Worm (Caenorhabditis elegans) whole organism, L1 larva: ENCODE data around the gene lim-8.
A peak's percentile ranks its signal among the peaks of the same experiment; 100 is the strongest.

Experiments
- C04F5.9 ChIP-seq: sonication (generic microtip); optimal IDR thresholded peaks from 2 replicates; lab custom pipeline; 2016; ENCODE audit warnings: missing genetic modification characterization, missing compliant biosample characterization
- C34B4.2 ChIP-seq: sonication (generic microtip); optimal IDR thresholded peaks from 2 replicates; lab custom pipeline; 2017; ENCODE audit warnings: mild to moderate bottlenecking, missing genetic modification characterization, missing compliant biosample characterization
- aha-1 ChIP-seq: fragments of 150-350 bp; optimal IDR thresholded peaks from 2 replicates; lab custom pipeline; 2014; ENCODE audit warnings: missing biosample characterization, missing genetic modification characterization
- aly-2 ChIP-seq: fragments of 150-350 bp; optimal IDR thresholded peaks from 2 replicates; lab custom pipeline; 2014; ENCODE audit warnings: missing biosample characterization, missing genetic modification characterization
- blmp-1 ChIP-seq: fragments of 150-350 bp; optimal IDR thresholded peaks from 2 replicates; lab custom pipeline; 2014; ENCODE audit warnings: missing biosample characterization, missing genetic modification characterization
- dsc-1 ChIP-seq: sonication (generic microtip); optimal IDR thresholded peaks from 2 replicates; lab custom pipeline; 2016; ENCODE audit warnings: mild to moderate bottlenecking, missing genetic modification characterization, missing compliant biosample characterization
- efl-1 ChIP-seq, 4 experiments: fragments of 150-350 bp; optimal IDR thresholded peaks in 3 of 4; peaks in 1 of 4; 1 replicate in 1 of 4; 2 replicates in 3 of 4; lab custom pipeline; 2014; ENCODE audit warnings: missing biosample characterization in 2 of 4, missing genetic modification characterization in 2 of 4, missing genetic modification reagents in 2 of 4
- efl-3 ChIP-seq: fragments of 200-800 bp; sonication (Bioruptor generic); optimal IDR thresholded peaks from 2 replicates; lab custom pipeline; 2018; ENCODE audit warnings: mild to moderate bottlenecking, missing genetic modification characterization, missing compliant biosample characterization
- elt-2 ChIP-seq: sonication (generic microtip); optimal IDR thresholded peaks from 2 replicates; lab custom pipeline; 2016; ENCODE audit warnings: missing genetic modification characterization, mild to moderate bottlenecking, inconsistent platforms, missing compliant biosample characterization, missing genetic modification reagents
- elt-3 ChIP-seq, 6 experiments: fragments of 150-350 bp in 1 of 6; sonication (generic microtip); optimal IDR thresholded peaks; 2 replicates each; lab custom pipeline; 2017 to 2018; ENCODE audit warnings: missing biosample characterization in 6 of 6, missing genetic modification characterization in 6 of 6, inconsistent platforms in 1 of 6
- fkh-4 ChIP-seq: sonication (generic microtip); optimal IDR thresholded peaks from 2 replicates; lab custom pipeline; 2016; ENCODE audit warnings: missing compliant biosample characterization, missing genetic modification characterization, borderline replicate concordance
- fos-1 ChIP-seq: fragments of 150-350 bp; optimal IDR thresholded peaks from 2 replicates; lab custom pipeline; 2014; ENCODE audit warnings: missing biosample characterization, missing genetic modification characterization
- lin-14 ChIP-seq: fragments of 200-800 bp; sonication (Bioruptor generic); optimal IDR thresholded peaks from 2 replicates; lab custom pipeline; 2018; ENCODE audit warnings: mild to moderate bottlenecking, missing genetic modification characterization, moderate library complexity, missing compliant biosample characterization
- lin-35 ChIP-seq, 2 experiments: fragments of 150-350 bp; optimal IDR thresholded peaks; 2 replicates each; lab custom pipeline; 2014; ENCODE audit warnings: missing biosample characterization in 2 of 2, missing genetic modification characterization in 2 of 2, missing genetic modification reagents in 2 of 2
- lin-39 ChIP-seq: fragments of 150-350 bp; optimal IDR thresholded peaks from 2 replicates; lab custom pipeline; 2014; ENCODE audit warnings: missing biosample characterization, missing genetic modification reagents, missing genetic modification characterization
- lir-3 ChIP-seq: sonication (generic microtip); optimal IDR thresholded peaks from 2 replicates; lab custom pipeline; 2016; ENCODE audit warnings: mild to moderate bottlenecking, missing genetic modification characterization, moderate library complexity, missing compliant biosample characterization; ENCODE audit not compliant: poor library complexity
- mdl-1 ChIP-seq, 2 experiments: fragments of 150-350 bp; optimal IDR thresholded peaks; 2 replicates each; lab custom pipeline; 2014 to 2017; ENCODE audit warnings: missing biosample characterization in 2 of 2, missing genetic modification characterization in 2 of 2, inconsistent platforms in 1 of 2
- mef-2 ChIP-seq: fragments of 150-350 bp; optimal IDR thresholded peaks from 2 replicates; lab custom pipeline; 2014; ENCODE audit warnings: missing biosample characterization, missing genetic modification characterization
- mep-1 ChIP-seq: fragments of 150-350 bp; optimal IDR thresholded peaks from 2 replicates; lab custom pipeline; 2014; ENCODE audit warnings: missing biosample characterization, missing genetic modification characterization
- nhr-11 ChIP-seq: fragments of 150-350 bp; optimal IDR thresholded peaks from 2 replicates; lab custom pipeline; 2014; ENCODE audit warnings: missing biosample characterization, missing genetic modification characterization
- nhr-12 ChIP-seq: sonication (generic microtip); optimal IDR thresholded peaks from 2 replicates; lab custom pipeline; 2017; ENCODE audit warnings: missing biosample characterization, missing genetic modification characterization
- nhr-237 ChIP-seq: fragments of 150-350 bp; optimal IDR thresholded peaks from 2 replicates; lab custom pipeline; 2014; ENCODE audit warnings: missing biosample characterization, missing genetic modification characterization
- nhr-47 ChIP-seq: sonication (generic microtip); optimal IDR thresholded peaks from 2 replicates; lab custom pipeline; 2016; ENCODE audit warnings: mild to moderate bottlenecking, missing genetic modification characterization, moderate library complexity, missing compliant biosample characterization
- nhr-71 ChIP-seq: sonication (generic microtip); optimal IDR thresholded peaks from 2 replicates; lab custom pipeline; 2016; ENCODE audit warnings: mild to moderate bottlenecking, missing genetic modification characterization, moderate library complexity, missing compliant biosample characterization
- nhr-85 ChIP-seq: sonication (generic microtip); peaks from one replicate; lab custom pipeline; 2016; ENCODE audit warnings: missing genetic modification characterization, inconsistent platforms, missing compliant biosample characterization
- pqm-1 ChIP-seq: sonication (generic microtip); optimal IDR thresholded peaks from 3 replicates; lab custom pipeline; 2017; ENCODE audit warnings: missing biosample characterization, missing genetic modification characterization
- rnt-1 ChIP-seq: sonication (generic microtip); optimal IDR thresholded peaks from 2 replicates; lab custom pipeline; 2016; ENCODE audit warnings: mild to moderate bottlenecking, missing genetic modification characterization, moderate library complexity, missing compliant biosample characterization
- tlp-1 ChIP-seq: fragments of 150-350 bp; optimal IDR thresholded peaks from 2 replicates; lab custom pipeline; 2014; ENCODE audit warnings: missing biosample characterization, missing genetic modification characterization
- unc-30 ChIP-seq: sonication (generic microtip); optimal IDR thresholded peaks from 2 replicates; lab custom pipeline; 2017; ENCODE audit warnings: missing biosample characterization, missing genetic modification characterization
- unc-98 ChIP-seq: fragments of 200-800 bp; sonication (Bioruptor generic); IDR thresholded peaks from 2 replicates; pipeline ENCODE4 v1.3.6; 2022; ENCODE audit warnings: missing genetic modification characterization, missing compliant biosample characterization
- xbp-1 ChIP-seq: sonication (generic microtip); optimal IDR thresholded peaks from 2 replicates; lab custom pipeline; 2016; ENCODE audit warnings: missing genetic modification characterization, missing compliant biosample characterization
- ztf-4 ChIP-seq: fragments of 150-350 bp; optimal IDR thresholded peaks from 2 replicates; lab custom pipeline; 2014; ENCODE audit warnings: missing biosample characterization, missing genetic modification characterization

The lim-8 gene

ce11 chrIII:6816930-6817329 lies 14.3 kb downstream of the lim-8 start, which contains the start of gene F28F5.4:
Gene F28F5.4, minus strand, starts transcription at chrIII:6817033.
- TF ChIP-seq efl-1 (optimal IDR thresholded peaks at IDR 0.05; lab: Kevin White, UChicago) (no peak), efl-1 (GFP tag; optimal IDR thresholded peaks at IDR 0.05 in 1 of 2; lab: Kevin White, UChicago) (peak in 1 of 2 experiments; percentile 83), aha-1 (tag; lab: Kevin White, UChicago) (no peak), nhr-47 (tag; lab: Kevin White, UChicago) (no peak), nhr-85 (peak; percentile 16)

- no peak for TF ChIP-seq tlp-1 (tag; lab: Kevin White, UChicago)
- peak; percentile 74 for TF ChIP-seq elt-2 (tag; lab: Kevin White, UChicago)
Measured at ce11 chrIII:6818037-6818436, 15.4 kb downstream of the lim-8 start.

ce11 chrIII:6819322-6819901 lies 16.8 kb downstream of the lim-8 start, which contains the start of gene F28F5.6:
Gene F28F5.6, minus strand, starts transcription at chrIII:6819372.
- TF ChIP-seq efl-1 (optimal IDR thresholded peaks at IDR 0.05; lab: Kevin White, UChicago) = no peak
- TF ChIP-seq efl-1 (GFP tag; optimal IDR thresholded peaks at IDR 0.05 in 1 of 2; lab: Kevin White, UChicago) = peak in 1 of 2 experiments; percentile 25
- TF ChIP-seq mep-1 (tag; lab: Kevin White, UChicago) = no peak
- TF ChIP-seq elt-2 (tag; lab: Kevin White, UChicago) = peak; percentile 91
- TF ChIP-seq mdl-1 (tag; optimal IDR thresholded peaks at IDR 0.05; lab: Kevin White, UChicago) = peak in 1 of 2 experiments; percentile 26
- no peak for TF ChIP-seq nhr-71
- TF ChIP-seq C34B4.2 = no peak
- TF ChIP-seq pqm-1 (tag; lab: Kevin White, UChicago) = peak; percentile 62
- TF ChIP-seq nhr-237 (tag; lab: Kevin White, UChicago) = no peak
- TF ChIP-seq lin-35 (GFP tag; optimal IDR thresholded peaks at IDR 0.05; lab: Kevin White, UChicago) = peak in 1 of 2 experiments; percentile 19
- no peak for TF ChIP-seq dsc-1
- no peak for TF ChIP-seq xbp-1 (tag; lab: Kevin White, UChicago)
- TF ChIP-seq lin-14 = no peak
- TF ChIP-seq fkh-4 (tag; lab: Kevin White, UChicago) = no peak
- TF ChIP-seq, all 84 proteins: peak for 5

ce11 chrIII:6820343-6820985 lies 17.9 kb downstream of the lim-8 start, which contains the start of gene ten-1:
Gene ten-1, plus strand, starts transcription at chrIII:6820935.
- TF ChIP-seq C04F5.9 (tag; lab: Kevin White, UChicago) = no peak
- no peak for TF ChIP-seq elt-3 (tag; optimal IDR thresholded peaks at IDR 0.05; lab: Kevin White, UChicago)
- no peak for TF ChIP-seq aly-2
- peak; percentile 45 for TF ChIP-seq rnt-1
- TF ChIP-seq mef-2 = no peak
- TF ChIP-seq lin-14 = peak; percentile 70

ce11 chrIII:6822790-6823189 lies 20.2 kb downstream of the lim-8 start:
- TF ChIP-seq rnt-1 (peak; percentile 25), C34B4.2 (no peak), lin-14 (peak; percentile 12), fos-1 (tag; lab: Kevin White, UChicago) (no peak), dsc-1 (peak; percentile 28)

- TF ChIP-seq tlp-1 (tag; lab: Kevin White, UChicago) (no peak), aha-1 (tag; lab: Kevin White, UChicago) (no peak), unc-30 (tag; lab: Kevin White, UChicago) (no peak), lin-14 (no peak), efl-1 (optimal IDR thresholded peaks at IDR 0.05; lab: Kevin White, UChicago) (no peak), efl-1 (GFP tag; optimal IDR thresholded peaks at IDR 0.05 in 1 of 2; lab: Kevin White, UChicago) (no peak), unc-98 (GFP tag; lab: Robert Waterston, UW) (no peak), efl-3 (no peak), nhr-11 (tag; lab: Kevin White, UChicago) (no peak), ztf-4 (tag; lab: Kevin White, UChicago) (no peak), lir-3 (tag; lab: Kevin White, UChicago) (no peak), mef-2 (no peak), nhr-12 (tag; lab: Kevin White, UChicago) (no peak), blmp-1 (tag; lab: Kevin White, UChicago) (no peak), lin-39 (tag; lab: Kevin White, UChicago) (no peak), fkh-4 (tag; lab: Kevin White, UChicago) (no peak), nhr-85 (no peak)
Measured at ce11 chrIII:6826137-6826536, 23.5 kb downstream of the lim-8 start.
